Fruit fly (Drosophila melanogaster) whole organism, wandering third instar larva: ENCODE measurements around the gene Lamtor5.
A peak's percentile ranks its signal among the peaks of the same experiment; 100 is the strongest.

Experiments
- CG9705 ChIP-seq: fragments of 200-800 bp; sonication (Bioruptor generic); optimal IDR thresholded peaks from 2 replicates; lab custom pipeline; 2018; ENCODE audit warnings: missing biosample characterization, mild to moderate bottlenecking, missing genetic modification characterization
- Dfd ChIP-seq: fragments of >200 bp; optimal IDR thresholded peaks from 2 replicates; lab custom pipeline; 2017; ENCODE audit warnings: missing biosample characterization, missing genetic modification characterization
- Dif ChIP-seq: fragments of 200-275, 200-300 bp; sonication (Bioruptor generic); optimal IDR thresholded peaks from 2 replicates; lab custom pipeline; 2018; ENCODE audit warnings: missing biosample characterization, missing genetic modification characterization; ENCODE audit not compliant: partially characterized antibody
- HLH106 ChIP-seq: fragments of 200-800 bp; optimal IDR thresholded peaks from 3 replicates; lab custom pipeline; 2019; ENCODE audit warnings: missing biosample characterization, mild to moderate bottlenecking, missing genetic modification characterization, moderate library complexity
- Hr78 ChIP-seq: fragments of >200 bp; optimal IDR thresholded peaks from 2 replicates; lab custom pipeline; 2017; ENCODE audit warnings: missing biosample characterization, missing genetic modification characterization
- N ChIP-seq: fragments of >200 bp; optimal IDR thresholded peaks from 2 replicates; lab custom pipeline; 2018; ENCODE audit warnings: missing biosample characterization, missing external identifiers, missing genetic modification characterization
- OdsH ChIP-seq: fragments of 200-800 bp; sonication (Bioruptor generic); optimal IDR thresholded peaks from 2 replicates; lab custom pipeline; 2016; ENCODE audit warnings: missing biosample characterization, mild to moderate bottlenecking, missing genetic modification characterization
- Rel ChIP-seq, 2 experiments: fragments of 200-800 bp; sonication (Bioruptor generic) in 1 of 2; optimal IDR thresholded peaks; 2 replicates in 1 of 2; 3 replicates in 1 of 2; lab custom pipeline; 2016 to 2019; ENCODE audit warnings: mild to moderate bottlenecking in 2 of 2, missing biosample characterization in 2 of 2, missing genetic modification characterization in 2 of 2, moderate library complexity in 1 of 2
- dmrt93B ChIP-seq: fragments of 200-800 bp; sonication (Bioruptor generic); optimal IDR thresholded peaks from 2 replicates; lab custom pipeline; 2018; ENCODE audit warnings: missing biosample characterization, mild to moderate bottlenecking, missing genetic modification characterization
- fru ChIP-seq: fragments of 200-800 bp; sonication (Bioruptor generic); optimal IDR thresholded peaks from 3 replicates; lab custom pipeline; 2016; ENCODE audit warnings: missing biosample characterization, mild to moderate bottlenecking, missing genetic modification characterization
- h ChIP-seq: fragments of 200-800 bp; sonication (Bioruptor generic); optimal IDR thresholded peaks from 3 replicates; lab custom pipeline; 2016; ENCODE audit warnings: missing biosample characterization, mild to moderate bottlenecking, missing genetic modification characterization
- pan ChIP-seq: fragments of >200 bp; optimal IDR thresholded peaks from 2 replicates; lab custom pipeline; 2017
- psq ChIP-seq: fragments of 200-800 bp; sonication (Bioruptor generic); optimal IDR thresholded peaks from 3 replicates; lab custom pipeline; 2017; ENCODE audit warnings: missing biosample characterization, mild to moderate bottlenecking, missing genetic modification characterization, moderate library complexity
- usp ChIP-seq: fragments of >200 bp; optimal IDR thresholded peaks from 2 replicates; lab custom pipeline; 2017; ENCODE audit warnings: missing biosample characterization, missing genetic modification characterization

- TF ChIP-seq h (GFP tag; lab: Kevin White, UChicago) (peak; percentile 56), Dif (no peak), CG9705 (GFP tag; lab: Kevin White, UChicago) (no peak), OdsH (no peak), usp (GFP tag; lab: Kevin White, UChicago) (no peak), HLH106 (tag; lab: Kevin White, UChicago) (peak; percentile 31), N (no peak), Dfd (GFP tag; lab: Kevin White, UChicago) (no peak), dmrt93B (GFP tag; lab: Kevin White, UChicago) (no peak), Rel (GFP tag; optimal IDR thresholded peaks at IDR 0.05; lab: Kevin White, UChicago) (no peak), Rel (tag; optimal IDR thresholded peaks at IDR 0.05; lab: Kevin White, UChicago) (no peak), psq (no peak), Hr78 (GFP tag; lab: Kevin White, UChicago) (no peak), pan (lab: Kevin White, UChicago) (no peak), fru (GFP tag; lab: Kevin White, UChicago) (peak; percentile 45)
Observed at dm6 chrX:1897384-1897783, 38.6 kb upstream of the Lamtor5 start.
